Fruit fly (Drosophila melanogaster) whole organism, embryonic: ENCODE results near the gene Paris.

Source experiments
- CG11085 ChIP-seq: fragments of 200-800 bp; sonication (Bioruptor generic); IDR thresholded peaks from 2 replicates; pipeline ENCODE4 v1.3.6; 2022; ENCODE audit warnings: missing biosample characterization, missing genetic modification characterization
- CG11093 ChIP-seq: fragments of 200-800 bp; sonication (Bioruptor generic); IDR thresholded peaks from 3 replicates; pipeline ENCODE4 v1.3.6; 2022; ENCODE audit warnings: missing biosample characterization, missing genetic modification characterization
- CG11695 ChIP-seq: fragments of 200-800 bp; sonication (Bioruptor generic); IDR thresholded peaks from 3 replicates; pipeline ENCODE4 v1.3.6; 2022; ENCODE audit warnings: missing biosample characterization, missing genetic modification characterization
- CG12104 ChIP-seq: fragments of 200-800 bp; sonication (Bioruptor generic); optimal IDR thresholded peaks from 3 replicates; lab custom pipeline; 2016; ENCODE audit warnings: missing biosample characterization, missing genetic modification characterization
- CG13775 ChIP-seq: fragments of 200-800 bp; sonication (Bioruptor generic); optimal IDR thresholded peaks from 3 replicates; lab custom pipeline; 2017; ENCODE audit warnings: missing biosample characterization, mild to moderate bottlenecking, missing genetic modification characterization
- CG14050 ChIP-seq: fragments of 200-800 bp; sonication (Bioruptor generic); IDR thresholded peaks from 3 replicates; pipeline ENCODE4 v1.3.6; 2022; ENCODE audit warnings: missing biosample characterization, missing genetic modification characterization
- CG14667 ChIP-seq: fragments of 200-800 bp; sonication (Bioruptor generic); IDR thresholded peaks from 2 replicates; pipeline ENCODE4 v1.3.6; 2022; ENCODE audit warnings: missing biosample characterization, missing genetic modification characterization
- CG1647 ChIP-seq: fragments of 200-800 bp; sonication (Bioruptor generic); optimal IDR thresholded peaks from 3 replicates; lab custom pipeline; 2016; ENCODE audit warnings: missing biosample characterization, missing genetic modification characterization
- CG17361 ChIP-seq: fragments of 200-800 bp; sonication (Bioruptor generic); IDR thresholded peaks from 3 replicates; pipeline ENCODE4 v1.3.6; 2022; ENCODE audit warnings: missing biosample characterization, missing genetic modification characterization
- CG2875 ChIP-seq: fragments of 200-800 bp; sonication (Bioruptor generic); optimal IDR thresholded peaks from 2 replicates; lab custom pipeline; 2017; ENCODE audit warnings: missing biosample characterization, mild to moderate bottlenecking, missing genetic modification characterization, missing genetic modification reagents
- CG3407 ChIP-seq: fragments of 200-800 bp; sonication (Bioruptor generic); optimal IDR thresholded peaks from 2 replicates; lab custom pipeline; 2018; ENCODE audit warnings: missing biosample characterization, mild to moderate bottlenecking, missing genetic modification characterization
- CG3995 ChIP-seq: fragments of 200-800 bp; sonication (Bioruptor generic); optimal IDR thresholded peaks from 3 replicates; lab custom pipeline; 2016; ENCODE audit warnings: missing biosample characterization, missing genetic modification characterization
- CG4328 ChIP-seq: fragments of 200-800 bp; sonication (Bioruptor generic); optimal IDR thresholded peaks from 3 replicates; lab custom pipeline; 2017; ENCODE audit warnings: missing biosample characterization, missing genetic modification reagents, missing genetic modification characterization
- CG7928 ChIP-seq: fragments of 200-800 bp; sonication (Bioruptor generic); optimal IDR thresholded peaks from 2 replicates; lab custom pipeline; 2017; ENCODE audit warnings: missing biosample characterization, mild to moderate bottlenecking, missing genetic modification characterization
- CG7963 ChIP-seq: fragments of 200-800 bp; sonication (Bioruptor generic); IDR thresholded peaks from 3 replicates; pipeline ENCODE4 v1.3.6; 2022; ENCODE audit warnings: missing biosample characterization, missing genetic modification characterization; ENCODE audit not compliant: partially characterized antibody
- CG8281 ChIP-seq: fragments of 200-800 bp; sonication (Bioruptor generic); optimal IDR thresholded peaks from 2 replicates; lab custom pipeline; 2018; ENCODE audit warnings: missing biosample characterization, mild to moderate bottlenecking, missing genetic modification characterization, moderate library complexity
- CG8290 ChIP-seq, 3 experiments: fragments of 200-800 bp; sonication (Bioruptor generic); optimal IDR thresholded peaks; 2 replicates each; lab custom pipeline; 2016 to 2019; ENCODE audit warnings: missing biosample characterization in 3 of 3, missing genetic modification characterization in 3 of 3, mild to moderate bottlenecking in 2 of 3, moderate library complexity in 1 of 3
- CG9876 ChIP-seq: fragments of 200-800 bp; sonication (Bioruptor generic); optimal IDR thresholded peaks from 2 replicates; lab custom pipeline; 2016; ENCODE audit warnings: missing biosample characterization, missing genetic modification characterization
- D ChIP-seq, 2 experiments: fragments of 200-800 bp in 1 of 2; fragments of >200 bp in 1 of 2; sonication (Bioruptor generic) in 1 of 2; optimal IDR thresholded peaks; 2 replicates in 1 of 2; 3 replicates in 1 of 2; lab custom pipeline; 2017; ENCODE audit warnings: mild to moderate bottlenecking in 1 of 2, missing biosample characterization in 1 of 2, missing genetic modification characterization in 1 of 2, missing genetic modification reagents in 1 of 2
- Dbx ChIP-seq: fragments of 200-800 bp; sonication (Bioruptor generic); IDR thresholded peaks from 3 replicates; pipeline ENCODE4 v1.3.6; 2022; ENCODE audit warnings: missing biosample characterization, missing genetic modification characterization
- Dll ChIP-seq: fragments of 200-800 bp; sonication (Bioruptor generic); IDR thresholded peaks from 4 replicates; pipeline ENCODE4 v1.3.6; 2022; ENCODE audit warnings: missing biosample characterization, missing genetic modification characterization; ENCODE audit not compliant: partially characterized antibody
- Doc3 ChIP-seq: fragments of 200-800 bp; sonication (Bioruptor generic); IDR thresholded peaks from 3 replicates; pipeline ENCODE4 v1.3.6; 2022; ENCODE audit warnings: missing biosample characterization, missing genetic modification characterization; ENCODE audit not compliant: partially characterized antibody
- Ets65A ChIP-seq: fragments of 200-800 bp; sonication (Bioruptor generic); peaks from one replicate; lab custom pipeline; 2016; ENCODE audit warnings: missing biosample characterization, missing genetic modification characterization
- Gsc ChIP-seq: fragments of 200-800 bp; sonication (Bioruptor generic); IDR thresholded peaks from 2 replicates; pipeline ENCODE4 v1.3.6; 2022; ENCODE audit warnings: missing biosample characterization, missing genetic modification characterization
- MTF-1 ChIP-seq: fragments of 200-800 bp; sonication (Bioruptor generic); optimal IDR thresholded peaks from 2 replicates; lab custom pipeline; 2018; ENCODE audit warnings: missing biosample characterization, mild to moderate bottlenecking, missing genetic modification characterization, borderline replicate concordance
- Nf-YC ChIP-seq: fragments of 200-800 bp; optimal IDR thresholded peaks from 3 replicates; lab custom pipeline; 2019; ENCODE audit warnings: missing biosample characterization, mild to moderate bottlenecking, missing genetic modification characterization, moderate library complexity
- Oaz ChIP-seq: fragments of 200-800 bp; sonication (Bioruptor generic); IDR thresholded peaks from 2 replicates; pipeline ENCODE4 v1.3.6; 2022; ENCODE audit warnings: missing biosample characterization, missing genetic modification characterization
- Oli ChIP-seq: fragments of 200-800 bp; sonication (Bioruptor generic); optimal IDR thresholded peaks from 2 replicates; lab custom pipeline; 2018; ENCODE audit warnings: missing biosample characterization, mild to moderate bottlenecking, missing genetic modification characterization, moderate library complexity
- PHDP ChIP-seq: fragments of 200-800 bp; sonication (Bioruptor generic); optimal IDR thresholded peaks from 3 replicates; lab custom pipeline; 2018; ENCODE audit warnings: missing biosample characterization, mild to moderate bottlenecking, missing genetic modification characterization, moderate library complexity
- Xbp1 ChIP-seq: fragments of 200-800 bp; sonication (Bioruptor generic); optimal IDR thresholded peaks from 3 replicates; lab custom pipeline; 2016; ENCODE audit warnings: missing biosample characterization, mild to moderate bottlenecking, missing genetic modification characterization
- ase ChIP-seq: fragments of 200-800 bp; sonication (Bioruptor generic); IDR thresholded peaks from 3 replicates; pipeline ENCODE4 v1.3.6; 2022; ENCODE audit warnings: missing biosample characterization, missing genetic modification characterization
- bigmax ChIP-seq: fragments of 200-800 bp; sonication (Bioruptor generic); optimal IDR thresholded peaks from 2 replicates; lab custom pipeline; 2018; ENCODE audit warnings: missing biosample characterization, mild to moderate bottlenecking, missing genetic modification characterization
- dmrt99B ChIP-seq: fragments of 200-800 bp; sonication (Bioruptor generic); optimal IDR thresholded peaks from 2 replicates; lab custom pipeline; 2018; ENCODE audit warnings: missing biosample characterization, mild to moderate bottlenecking, missing genetic modification characterization, moderate library complexity
- fd3F ChIP-seq: fragments of 200-800 bp; sonication (Bioruptor generic); optimal IDR thresholded peaks from 2 replicates; lab custom pipeline; 2018; ENCODE audit warnings: missing biosample characterization, mild to moderate bottlenecking, missing genetic modification characterization, moderate library complexity
- fru ChIP-seq: fragments of >200 bp; optimal IDR thresholded peaks from 2 replicates; lab custom pipeline; 2017
- gcm ChIP-seq: fragments of 200-800 bp; sonication (Bioruptor generic); optimal IDR thresholded peaks from 2 replicates; lab custom pipeline; 2019; ENCODE audit warnings: missing biosample characterization, mild to moderate bottlenecking, missing genetic modification characterization, moderate library complexity
- jing ChIP-seq: fragments of 200-800 bp; sonication (Bioruptor generic); optimal IDR thresholded peaks from 2 replicates; lab custom pipeline; 2018; ENCODE audit warnings: missing biosample characterization, mild to moderate bottlenecking, missing genetic modification characterization
- kay ChIP-seq: fragments of 200-800 bp; sonication (Bioruptor generic); optimal IDR thresholded peaks from 2 replicates; lab custom pipeline; 2016; ENCODE audit warnings: missing biosample characterization, missing genetic modification characterization
- lola ChIP-seq, 3 experiments: fragments of >200 bp in 2 of 3; fragments of 200-800 bp in 1 of 3; sonication (Bioruptor generic) in 1 of 3; optimal IDR thresholded peaks; 2 replicates each; lab custom pipeline; 2017 to 2019; ENCODE audit warnings: missing biosample characterization in 3 of 3, missing genetic modification characterization in 3 of 3, mild to moderate bottlenecking in 1 of 3, moderate library complexity in 1 of 3
- mld ChIP-seq: fragments of 200-800 bp; sonication (Bioruptor generic); IDR thresholded peaks from 3 replicates; pipeline ENCODE4 v1.3.6; 2022; ENCODE audit warnings: missing biosample characterization, missing genetic modification characterization; ENCODE audit not compliant: partially characterized antibody
- peb ChIP-seq: fragments of 200-800 bp; sonication (Bioruptor generic); IDR thresholded peaks from 2 replicates; pipeline ENCODE4 v1.3.6; 2022; ENCODE audit warnings: missing biosample characterization, missing genetic modification characterization
- schlank ChIP-seq: fragments of 200-800 bp; sonication (Bioruptor generic); optimal IDR thresholded peaks from 2 replicates; lab custom pipeline; 2018; ENCODE audit warnings: missing biosample characterization, mild to moderate bottlenecking, missing genetic modification characterization
- seq ChIP-seq: fragments of 200-800 bp; sonication (Bioruptor generic); IDR thresholded peaks from 2 replicates; pipeline ENCODE4 v1.3.6; 2022; ENCODE audit warnings: missing biosample characterization, missing genetic modification characterization
- sim ChIP-seq: fragments of 200-800 bp; sonication (Bioruptor generic); IDR thresholded peaks from 2 replicates; pipeline ENCODE4 v1.3.6; 2022; ENCODE audit warnings: missing biosample characterization, missing genetic modification characterization
- sima ChIP-seq: fragments of 200-800 bp; sonication (Bioruptor generic); optimal IDR thresholded peaks from 2 replicates; lab custom pipeline; 2016; ENCODE audit warnings: missing biosample characterization, missing genetic modification characterization
- slou ChIP-seq: fragments of 200-800 bp; sonication (Bioruptor generic); optimal IDR thresholded peaks from 3 replicates; lab custom pipeline; 2016; ENCODE audit warnings: missing biosample characterization, missing genetic modification characterization
- tna ChIP-seq: fragments of 200-800 bp; sonication (Bioruptor generic); IDR thresholded peaks from 2 replicates; pipeline ENCODE4 v1.3.6; 2022; ENCODE audit warnings: missing biosample characterization, missing genetic modification characterization; ENCODE audit not compliant: partially characterized antibody
- vnd ChIP-seq: fragments of 200-800 bp; sonication (Bioruptor generic); IDR thresholded peaks from 3 replicates; pipeline ENCODE4 v1.3.6; 2022; ENCODE audit warnings: missing biosample characterization, missing genetic modification characterization; ENCODE audit not compliant: partially characterized antibody
- zf30C ChIP-seq: fragments of 200-800 bp; sonication (Bioruptor generic); optimal IDR thresholded peaks from 3 replicates; lab custom pipeline; 2018; ENCODE audit warnings: missing biosample characterization, mild to moderate bottlenecking, missing genetic modification characterization

Gene Paris

DNA sequence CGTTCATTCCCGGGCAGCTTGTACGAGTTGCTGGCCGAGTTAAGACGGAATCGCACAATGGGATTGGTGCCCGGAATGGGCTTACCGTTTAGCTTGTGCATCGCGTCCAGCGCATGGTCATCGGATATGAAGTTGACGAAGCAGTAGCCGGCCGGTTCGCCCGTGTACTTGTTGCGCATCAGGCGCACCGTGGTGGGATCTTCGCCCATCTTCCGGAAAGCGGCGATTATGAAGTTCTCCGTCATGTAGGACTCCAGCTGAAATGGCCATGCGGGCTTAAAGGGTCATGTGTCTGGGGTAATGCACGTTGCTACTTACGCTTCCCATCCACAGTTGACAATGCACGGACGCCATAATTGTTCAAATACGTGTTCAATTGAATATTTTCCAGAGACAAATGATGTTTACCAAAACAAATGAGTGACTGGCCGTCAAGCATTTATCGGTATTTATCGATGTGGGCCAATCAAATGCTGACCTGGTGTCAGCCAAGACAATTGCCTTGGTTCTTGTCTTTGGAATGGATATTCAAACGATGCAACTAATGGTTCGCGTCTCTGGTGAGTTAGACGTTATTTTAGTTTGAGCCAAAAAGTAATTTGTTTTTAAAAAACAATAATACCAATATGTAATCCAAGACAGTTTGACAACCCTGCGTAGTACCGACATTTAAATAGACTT lies 9.3 kb upstream of the Paris start, which contains the start of the genes Secp43 and ND-B8 (continued):
- TF ChIP-seq Gsc (GFP tag; lab: Robert Waterston, UW) (no peak), MTF-1 (GFP tag; lab: Kevin White, UChicago) (no peak), schlank (tag; lab: Kevin White, UChicago) (no peak), vnd (peak; percentile 59), sima (GFP tag; lab: Kevin White, UChicago) (no peak), mld (GFP tag; lab: Robert Waterston, UW) (peak; percentile 73; the same call in 2 of the 3 replicates), CG12104 (GFP tag; lab: Kevin White, UChicago) (no peak), CG1647 (GFP tag; lab: Kevin White, UChicago) (no peak), CG9876 (no peak), seq (GFP tag; lab: Robert Waterston, UW) (no peak), D (optimal IDR thresholded peaks at IDR 0.05; lab: Kevin White, UChicago) (no peak), D (GFP tag; optimal IDR thresholded peaks at IDR 0.05; lab: Kevin White, UChicago) (no peak), bigmax (no peak), dmrt99B (no peak), CG14050 (GFP tag; lab: Robert Waterston, UW) (no peak), CG13775 (GFP tag; lab: Kevin White, UChicago) (no peak), Nf-YC (no peak), CG17361 (GFP tag; lab: Robert Waterston, UW) (no peak), tna (GFP tag; lab: Robert Waterston, UW) (peak; percentile 74; the same call in 1 of the 2 replicates), Oli (tag; lab: Kevin White, UChicago) (no peak), Dll (GFP tag; lab: Robert Waterston, UW) (peak; percentile 77), CG3995 (no peak), CG4328 (GFP tag; lab: Kevin White, UChicago) (no peak), slou (no peak), fd3F (GFP tag; lab: Kevin White, UChicago) (no peak), CG8290 (GFP tag; optimal IDR thresholded peaks at IDR 0.05; lab: Kevin White, UChicago) (peak; percentile 56), CG8290 (tag; optimal IDR thresholded peaks at IDR 0.05; lab: Kevin White, UChicago) (peak in 1 of 2 experiments; percentile 71), Ets65A (peak; percentile 31), ase (GFP tag; lab: Robert Waterston, UW) (no peak), CG11085 (GFP tag; lab: Robert Waterston, UW) (no peak), kay (GFP tag; lab: Kevin White, UChicago) (no peak), gcm (GFP tag; lab: Kevin White, UChicago) (no peak), sim (GFP tag; lab: Robert Waterston, UW) (no peak), CG8281 (tag; lab: Kevin White, UChicago) (no peak), CG14667 (GFP tag; lab: Robert Waterston, UW) (no peak), CG7963 (GFP tag; lab: Robert Waterston, UW) (peak; percentile 83), Xbp1 (GFP tag; lab: Kevin White, UChicago) (peak; percentile 0), jing (GFP tag; lab: Kevin White, UChicago) (no peak), peb (GFP tag; lab: Robert Waterston, UW) (no peak), fru (lab: Kevin White, UChicago) (no peak), CG11093 (GFP tag; lab: Robert Waterston, UW) (no peak), CG2875 (GFP tag; lab: Kevin White, UChicago) (no peak), Doc3 (GFP tag; lab: Robert Waterston, UW) (peak; percentile 71), lola (GFP tag; optimal IDR thresholded peaks at IDR 0.05; lab: Kevin White, UChicago) (no peak), zf30C (GFP tag; lab: Kevin White, UChicago) (no peak), CG3407 (GFP tag; lab: Kevin White, UChicago) (no peak), PHDP (tag; lab: Kevin White, UChicago) (no peak), Oaz (GFP tag; lab: Robert Waterston, UW) (no peak), CG7928 (GFP tag; lab: Kevin White, UChicago) (peak; percentile 34), Dbx (no peak), CG11695 (GFP tag; lab: Robert Waterston, UW) (no peak)
